Worm (Caenorhabditis elegans): ENCODE data around the gene ptr-24.
A peak's percentile ranks its signal among the peaks of the same experiment; 100 is the strongest.

ptr-24 gene

DNA sequence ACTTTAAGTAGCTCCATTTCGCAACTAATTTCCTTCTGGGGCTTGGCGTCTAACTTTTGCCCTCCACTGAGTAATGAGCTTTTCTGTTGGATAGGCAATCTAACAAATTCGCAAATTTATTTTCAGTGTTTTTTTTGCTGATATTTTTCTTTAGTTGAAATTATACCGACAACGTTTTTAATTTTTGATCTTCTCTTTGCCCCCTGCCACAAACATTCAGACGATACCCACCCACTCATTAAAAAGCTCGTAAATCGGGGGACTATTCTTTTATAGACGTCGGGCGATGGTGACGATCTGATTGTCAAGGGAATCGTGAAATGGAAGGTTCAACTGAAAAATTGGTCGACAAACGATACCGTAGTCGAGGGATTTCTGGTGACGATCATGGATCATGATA lies 14.1 kb upstream of the ptr-24 start:
- TF ChIP-seq pax-1 (tag; optimal IDR thresholded peaks at IDR 0.05) (no peak), pha-2 (tag; optimal IDR thresholded peaks at IDR 0.05) (no peak), K09A11.1 (tag; optimal IDR thresholded peaks at IDR 0.05; ENCODE audit: insufficient read depth) (no peak), C08G9.2 (tag; optimal IDR thresholded peaks at IDR 0.05) (no peak), ceh-22 (tag; optimal IDR thresholded peaks at IDR 0.05) (no peak), fax-1 (tag; optimal IDR thresholded peaks at IDR 0.05) (no peak), nhr-232 (tag; optimal IDR thresholded peaks at IDR 0.05) (no peak), ceh-45 (GFP tag; IDR thresholded peaks at IDR 0.05) (no peak), ceh-48 (tag; optimal IDR thresholded peaks at IDR 0.05) (no peak), ceh-30 (tag; optimal IDR thresholded peaks at IDR 0.05) (no peak)

- no peak for TF ChIP-seq sox-2 (GFP tag; IDR thresholded peaks at IDR 0.05)
These were observed 13.5 kb upstream of the ptr-24 start for ce11 chrX:13324326-13324725.

- TF ChIP-seq hlh-15 (tag; optimal IDR thresholded peaks at IDR 0.05) (no peak), ref-2 (tag; optimal IDR thresholded peaks at IDR 0.05) (no peak), ztf-16 (tag; optimal IDR thresholded peaks at IDR 0.05) (no peak)
These were observed 12.8 kb upstream of the ptr-24 start for ce11 chrX:13325039-13325438.

- TF ChIP-seq npax-4 (tag; optimal IDR thresholded peaks at IDR 0.05) (no peak), pha-2 (tag; optimal IDR thresholded peaks at IDR 0.05) (no peak), unc-3 (GFP tag; conservative IDR thresholded peaks at IDR 0.05) (no peak), unc-3 (tag; optimal IDR thresholded peaks at IDR 0.05) (no peak), ceh-14 (tag; optimal IDR thresholded peaks at IDR 0.05) (no peak), unc-42 (tag; optimal IDR thresholded peaks at IDR 0.05) (no peak), pqm-1 (tag; optimal IDR thresholded peaks at IDR 0.05) (no peak), sdc-2 (tag; optimal IDR thresholded peaks at IDR 0.05) (no peak), ceh-22 (tag; optimal IDR thresholded peaks at IDR 0.05) (no peak), fkh-6 (tag; optimal IDR thresholded peaks at IDR 0.05) (no peak), ceh-45 (GFP tag; IDR thresholded peaks at IDR 0.05) (no peak), fkh-10 (GFP tag; optimal IDR thresholded peaks at IDR 0.05) (no peak), ama-1 (optimal IDR thresholded peaks at IDR 0.05) (no peak), hlh-6 (tag; optimal IDR thresholded peaks at IDR 0.05) (no peak), ceh-2 (tag; optimal IDR thresholded peaks at IDR 0.05) (no peak), nhr-11 (tag; optimal IDR thresholded peaks at IDR 0.05) (no peak), nfya-1 (tag; optimal IDR thresholded peaks at IDR 0.05) (no peak), ceh-48 (tag; optimal IDR thresholded peaks at IDR 0.05) (no peak)
These were observed 9.8 kb upstream of the ptr-24 start, which contains the start of gene sir-2.2 for ce11 chrX:13328034-13328433. TSS of gene sir-2.2 (plus strand) at chrX:13328067.

DNA sequence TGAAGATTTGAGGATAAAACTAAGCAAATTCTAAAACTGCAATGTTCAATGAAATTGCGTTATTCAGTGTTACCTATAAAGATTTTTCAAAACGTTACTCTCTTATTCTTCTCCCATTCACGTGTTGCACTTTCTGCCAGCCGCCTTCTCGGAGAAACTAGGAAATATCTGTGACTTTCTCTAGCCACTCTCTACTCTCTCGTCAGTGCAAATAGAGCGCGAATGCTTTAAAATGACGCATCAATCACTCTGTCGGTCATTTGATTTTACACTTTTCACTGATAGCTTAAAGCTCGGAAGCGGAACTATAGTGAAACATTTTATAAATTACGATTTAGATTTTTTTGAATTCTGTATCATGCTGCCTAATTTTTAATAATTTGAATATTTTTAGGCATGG lies 9.0 kb upstream of the ptr-24 start:
- TF ChIP-seq unc-55 (GFP tag; optimal IDR thresholded peaks at IDR 0.05) (peak; percentile 99), C38D4.7 (GFP tag; optimal IDR thresholded peaks at IDR 0.05) (no peak), fkh-10 (GFP tag; optimal IDR thresholded peaks at IDR 0.05) (no peak), ztf-16 (tag; optimal IDR thresholded peaks at IDR 0.05) (no peak), K02D7.2 (tag; optimal IDR thresholded peaks at IDR 0.05) (no peak), pat-9 (tag; optimal IDR thresholded peaks at IDR 0.05) (no peak), nhr-232 (tag; optimal IDR thresholded peaks at IDR 0.05) (no peak), dve-1 (tag; optimal IDR thresholded peaks at IDR 0.05) (no peak), hlh-6 (tag; optimal IDR thresholded peaks at IDR 0.05) (no peak), sox-4 (tag; optimal IDR thresholded peaks at IDR 0.05) (no peak), lim-6 (tag; optimal IDR thresholded peaks at IDR 0.05) (no peak), C08G9.2 (tag; optimal IDR thresholded peaks at IDR 0.05) (no peak), eyg-1 (tag; optimal IDR thresholded peaks at IDR 0.05) (no peak), ceh-30 (tag; optimal IDR thresholded peaks at IDR 0.05) (no peak), gmeb-2 (tag; optimal IDR thresholded peaks at IDR 0.05) (no peak), npax-4 (tag; optimal IDR thresholded peaks at IDR 0.05) (no peak), mec-3 (tag; optimal IDR thresholded peaks at IDR 0.05; ENCODE audit: borderline replicate concordance) (no peak), ceh-31 (tag; optimal IDR thresholded peaks at IDR 0.05) (peak; percentile 27), che-1 (tag; optimal IDR thresholded peaks at IDR 0.05) (no peak), rnt-1 (tag; optimal IDR thresholded peaks at IDR 0.05) (peak; percentile 23), ets-4 (tag; optimal IDR thresholded peaks at IDR 0.05) (no peak), zip-5 (tag; optimal IDR thresholded peaks at IDR 0.05) (no peak), nhr-11 (tag; optimal IDR thresholded peaks at IDR 0.05) (no peak), ahr-1 (tag; optimal IDR thresholded peaks at IDR 0.05) (no peak), ceh-9 (tag; optimal IDR thresholded peaks at IDR 0.05) (no peak), pax-1 (tag; optimal IDR thresholded peaks at IDR 0.05) (no peak), elt-2 (tag; optimal IDR thresholded peaks at IDR 0.05) (no peak), madf-2 (tag; optimal IDR thresholded peaks at IDR 0.05) (no peak)
